Fruit fly (Drosophila melanogaster): ENCODE data around the gene CG4440.

dm6 chr2L:16299466-16300311 is 30.0 kb upstream of the CG4440 start, which contains the start of the genes heix and CG17328:
- TF ChIP-seq Clk (GFP tag; optimal IDR thresholded peaks at IDR 0.05) = peak; percentile 44
- TF ChIP-seq kay (GFP tag; ENCODE audit: borderline replicate concordance) = peak; percentile 91
- TF ChIP-seq ovo (GFP tag; optimal IDR thresholded peaks at IDR 0.05) = peak; percentile 1
- TF ChIP-seq CG33017 (tag; optimal IDR thresholded peaks at IDR 0.05) = peak; percentile 51
- TF ChIP-seq Hr96 (GFP tag; optimal IDR thresholded peaks at IDR 0.05) = no peak
- no peak for TF ChIP-seq toe (GFP tag; optimal IDR thresholded peaks at IDR 0.05)
- TF ChIP-seq cnc (optimal IDR thresholded peaks at IDR 0.05) = no peak
- peak; percentile 71 for TF ChIP-seq CG7101 (tag; optimal IDR thresholded peaks at IDR 0.05)

All from whole organism, adult.